Fruit fly (Drosophila melanogaster) whole organism, wandering third instar larva: ENCODE results near the gene alpha-Spec.

ENCODE experiments used
- Abd-B ChIP-seq: fragments of >200 bp; optimal IDR thresholded peaks from 2 replicates; lab custom pipeline; 2017; ENCODE audit warnings: missing biosample characterization, missing genetic modification characterization
- CG32264 ChIP-seq: fragments of 200-800 bp; sonication (Bioruptor generic); optimal IDR thresholded peaks from 2 replicates; lab custom pipeline; 2016; ENCODE audit warnings: missing biosample characterization, missing genetic modification characterization
- Dfd ChIP-seq: fragments of >200 bp; optimal IDR thresholded peaks from 2 replicates; lab custom pipeline; 2017; ENCODE audit warnings: missing biosample characterization, missing genetic modification characterization
- HLH106 ChIP-seq: fragments of 200-800 bp; optimal IDR thresholded peaks from 3 replicates; lab custom pipeline; 2019; ENCODE audit warnings: missing biosample characterization, mild to moderate bottlenecking, missing genetic modification characterization, moderate library complexity
- Jra ChIP-seq: sonication (Bioruptor generic); optimal IDR thresholded peaks from 2 replicates; lab custom pipeline; 2016; ENCODE audit warnings: missing biosample characterization, missing genetic modification characterization
- Myc ChIP-seq: fragments of >200 bp; optimal IDR thresholded peaks from 2 replicates; lab custom pipeline; 2017
- Vsx2 ChIP-seq: fragments of 200-300, 225-300 bp; sonication (Bioruptor generic); optimal IDR thresholded peaks from 2 replicates; lab custom pipeline; 2018; ENCODE audit warnings: missing biosample characterization, missing genetic modification characterization; ENCODE audit not compliant: partially characterized antibody
- foxo ChIP-seq, 2 experiments: fragments of 200-800 bp; sonication (Bioruptor generic); optimal IDR thresholded peaks; 2 replicates in 1 of 2; 3 replicates in 1 of 2; lab custom pipeline; 2016 to 2017; ENCODE audit warnings: missing biosample characterization in 2 of 2, missing genetic modification characterization in 2 of 2
- h ChIP-seq: fragments of 200-800 bp; sonication (Bioruptor generic); optimal IDR thresholded peaks from 3 replicates; lab custom pipeline; 2016; ENCODE audit warnings: missing biosample characterization, mild to moderate bottlenecking, missing genetic modification characterization
- jim ChIP-seq: fragments of 175-275, 200-325 bp; sonication (Bioruptor generic); optimal IDR thresholded peaks from 2 replicates; lab custom pipeline; 2016; ENCODE audit warnings: missing biosample characterization, mild to moderate bottlenecking, missing genetic modification characterization
- pan ChIP-seq: fragments of >200 bp; optimal IDR thresholded peaks from 2 replicates; lab custom pipeline; 2017
- psq ChIP-seq: fragments of 200-800 bp; sonication (Bioruptor generic); optimal IDR thresholded peaks from 3 replicates; lab custom pipeline; 2017; ENCODE audit warnings: missing biosample characterization, mild to moderate bottlenecking, missing genetic modification characterization, moderate library complexity
- usp ChIP-seq: fragments of >200 bp; optimal IDR thresholded peaks from 2 replicates; lab custom pipeline; 2017; ENCODE audit warnings: missing biosample characterization, missing genetic modification characterization
- woc ChIP-seq: sonication (Bioruptor generic); optimal IDR thresholded peaks from 2 replicates; lab custom pipeline; 2016; ENCODE audit warnings: missing biosample characterization, mild to moderate bottlenecking, missing genetic modification characterization

DNA sequence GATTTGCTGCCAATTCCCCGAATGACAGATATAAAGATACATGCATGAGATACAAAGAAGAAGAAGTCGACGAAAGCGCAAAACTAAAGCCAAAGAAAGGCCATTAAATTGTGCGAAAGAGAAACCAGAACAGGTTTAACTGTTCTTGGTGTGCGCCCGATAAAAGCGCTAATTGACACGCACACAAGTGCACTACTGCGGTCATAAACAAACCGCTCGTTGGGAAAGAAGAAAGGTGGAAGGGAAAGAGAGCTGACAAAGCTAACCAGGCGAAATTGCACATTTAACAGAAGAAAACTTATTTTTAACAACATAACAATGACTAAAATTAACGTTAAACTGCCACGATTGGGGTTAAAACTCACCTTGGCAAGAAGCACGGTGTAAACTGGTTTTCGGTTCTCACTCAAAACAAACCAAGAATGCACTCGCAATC lies 65.0 kb downstream of the alpha-Spec start:
- TF ChIP-seq h (GFP tag; lab: Kevin White, UChicago): no peak
- no peak for TF ChIP-seq CG32264
- TF ChIP-seq jim (GFP tag; lab: Kevin White, UChicago): no peak
- TF ChIP-seq Myc (lab: Kevin White, UChicago): no peak
- no peak for TF ChIP-seq Jra (GFP tag; lab: Kevin White, UChicago)
- no peak for TF ChIP-seq HLH106 (tag; lab: Kevin White, UChicago)
- no peak for TF ChIP-seq usp (GFP tag; lab: Kevin White, UChicago)
- no peak for TF ChIP-seq woc (GFP tag; lab: Kevin White, UChicago)
- no peak for TF ChIP-seq Abd-B (GFP tag; lab: Kevin White, UChicago)
- TF ChIP-seq Dfd (GFP tag; lab: Kevin White, UChicago): no peak
- TF ChIP-seq Vsx2: peak; percentile 24
- peak; percentile 85 for TF ChIP-seq psq (GFP tag; lab: Kevin White, UChicago)
- TF ChIP-seq pan (lab: Kevin White, UChicago): no peak
- no peak for TF ChIP-seq foxo (GFP tag; optimal IDR thresholded peaks at IDR 0.05; lab: Kevin White, UChicago)
